Worm (Caenorhabditis elegans): ENCODE data around the gene arl-3.

The arl-3 gene

DNA sequence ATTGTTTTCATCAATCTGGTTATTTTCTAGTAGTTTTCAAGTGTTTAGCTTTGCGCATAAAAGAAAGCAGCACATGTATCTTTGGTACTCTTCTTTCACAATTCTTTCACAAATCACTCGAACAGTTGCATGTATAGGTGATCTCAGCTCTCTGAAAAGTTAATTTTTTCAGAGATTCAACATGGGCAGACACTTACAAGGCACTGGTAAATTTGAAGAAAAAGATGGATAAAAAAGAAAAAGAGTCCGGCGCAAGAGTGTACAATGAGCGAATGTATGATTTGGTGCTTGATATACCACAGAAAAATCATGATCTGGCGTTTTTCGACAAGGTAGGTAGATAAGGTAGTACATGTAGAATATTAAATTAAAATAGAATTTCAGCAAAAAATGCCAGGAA lies 11.9 kb downstream of the arl-3 start:
- no peak for TF ChIP-seq unc-62 (GFP tag; optimal IDR thresholded peaks at IDR 0.05)

DNA sequence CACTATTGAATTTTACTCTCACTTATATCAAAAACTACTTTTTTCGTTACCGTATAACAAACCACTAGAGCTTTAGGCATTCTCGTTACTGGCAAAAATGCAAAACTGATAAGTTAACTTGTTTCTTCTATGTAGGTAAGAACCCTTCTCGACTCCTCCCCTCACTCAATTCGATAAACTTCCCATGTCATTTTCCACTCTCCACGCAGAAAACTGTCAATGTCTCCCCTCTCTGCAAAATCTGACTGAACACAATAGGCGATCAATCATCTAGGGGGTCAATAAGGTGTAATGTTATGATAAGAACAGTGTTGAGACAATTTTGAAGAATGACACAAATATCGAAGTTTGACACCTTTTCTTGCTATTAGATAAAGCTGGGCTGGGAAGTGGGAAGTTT lies 12.5 kb downstream of the arl-3 start:
- TF ChIP-seq unc-62 (GFP tag; optimal IDR thresholded peaks at IDR 0.05), result no peak

DNA sequence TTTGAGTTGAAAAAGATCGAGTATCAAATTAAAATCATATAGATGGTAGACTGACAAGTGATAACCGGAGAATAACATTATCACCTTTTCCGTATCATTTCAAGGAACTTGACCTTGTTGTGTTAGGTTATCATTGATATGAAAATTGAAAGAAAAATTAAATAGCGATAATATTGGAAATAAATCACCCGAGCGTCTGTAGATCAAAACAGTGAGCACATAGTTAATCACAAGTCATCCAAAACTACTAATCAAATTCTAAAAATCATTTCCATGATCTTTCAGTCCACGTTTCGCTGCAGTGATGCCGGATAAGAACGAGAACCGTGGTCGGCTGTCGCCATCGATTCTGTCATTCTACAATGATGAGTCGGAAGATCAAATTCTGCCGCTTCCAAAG lies 13.5 kb downstream of the arl-3 start:
- TF ChIP-seq unc-62 (GFP tag; optimal IDR thresholded peaks at IDR 0.05), result no peak

DNA sequence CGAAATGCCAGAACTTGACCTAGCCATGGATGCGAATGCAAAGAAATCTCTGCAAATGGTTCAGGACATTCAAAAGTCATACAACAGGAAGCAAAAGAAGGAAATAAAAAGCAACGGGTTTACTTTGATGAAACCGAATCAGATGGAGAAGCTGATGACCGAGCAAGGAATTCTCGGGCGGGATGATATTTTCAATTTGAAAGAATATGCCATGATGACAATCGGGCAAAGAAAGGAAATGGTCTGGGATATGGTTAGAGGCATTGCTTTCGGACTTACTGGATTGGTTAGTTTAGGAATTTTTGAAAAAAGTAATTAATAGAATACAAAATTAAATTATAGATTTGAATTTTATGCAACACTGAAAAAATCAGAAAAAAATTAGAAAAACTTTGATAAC lies 14.5 kb downstream of the arl-3 start:
- no peak for TF ChIP-seq unc-62 (GFP tag; optimal IDR thresholded peaks at IDR 0.05)

DNA sequence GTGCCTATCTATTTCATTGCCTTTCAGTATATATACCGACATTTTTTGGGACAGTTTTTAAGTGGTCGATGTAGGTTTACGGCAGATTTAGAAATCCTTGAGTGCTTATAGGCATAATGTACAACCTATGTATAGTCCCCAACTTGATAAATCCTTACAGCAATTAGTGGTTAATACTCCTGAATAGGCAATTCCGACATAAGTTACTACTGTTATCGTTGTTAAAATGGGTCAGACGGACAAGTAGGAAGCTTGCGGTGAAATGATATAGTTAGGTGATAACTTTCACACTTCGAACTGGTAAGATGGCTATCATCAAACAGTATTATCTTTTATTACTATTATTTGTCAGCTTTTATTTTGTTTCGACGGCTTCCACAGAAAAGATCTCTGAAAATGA lies 16.5 kb downstream of the arl-3 start, which contains the start of gene mltn-10:
TSS of gene mltn-10 (plus strand) at position 301 of the 400 bp plus-strand sequence.
- TF ChIP-seq unc-62 (GFP tag; optimal IDR thresholded peaks at IDR 0.05), result no peak

DNA sequence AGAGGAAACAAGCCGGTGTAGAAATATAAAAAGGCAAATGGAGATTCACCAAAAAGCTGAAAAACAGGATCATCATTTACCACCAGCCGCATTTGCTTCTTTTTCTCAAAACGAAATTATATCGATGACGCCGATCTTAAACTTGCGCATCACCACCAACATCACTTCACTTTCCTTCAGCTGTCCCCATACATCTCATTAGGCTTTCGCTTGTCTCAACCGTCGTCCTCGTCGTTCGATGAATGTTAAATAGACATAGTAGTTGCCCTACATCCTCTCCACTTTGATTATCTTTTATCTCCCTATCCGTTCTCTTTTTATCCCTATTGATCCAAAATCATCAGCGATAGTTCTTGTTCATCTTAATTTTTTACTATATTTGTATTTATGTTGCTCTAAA lies 20.6 kb downstream of the arl-3 start:
- TF ChIP-seq unc-62 (GFP tag; optimal IDR thresholded peaks at IDR 0.05), result no peak

DNA sequence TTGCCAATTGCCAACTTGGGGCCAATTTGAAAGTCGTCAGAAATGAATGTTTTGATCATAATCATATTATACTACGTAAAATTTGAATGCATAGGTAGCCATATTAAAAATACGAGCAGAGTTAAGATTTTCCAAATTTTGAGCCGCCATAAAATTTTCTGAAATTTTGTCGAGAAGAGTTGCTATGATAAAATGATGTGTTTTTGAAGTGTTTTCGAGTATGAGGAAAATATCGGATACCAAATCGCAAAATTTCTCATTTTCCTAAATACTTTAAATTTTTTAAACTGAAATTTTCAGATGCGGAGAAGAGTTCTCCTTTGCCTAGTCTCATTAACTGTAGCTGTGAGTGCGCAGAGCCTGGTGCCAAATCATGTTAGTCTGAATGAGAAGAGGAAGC lies 21.1 kb downstream of the arl-3 start, which contains the start of gene tag-297:
TSS of gene tag-297 (plus strand) at position 301 of the 400 bp plus-strand sequence.
- no peak for TF ChIP-seq unc-62 (GFP tag; optimal IDR thresholded peaks at IDR 0.05)

DNA sequence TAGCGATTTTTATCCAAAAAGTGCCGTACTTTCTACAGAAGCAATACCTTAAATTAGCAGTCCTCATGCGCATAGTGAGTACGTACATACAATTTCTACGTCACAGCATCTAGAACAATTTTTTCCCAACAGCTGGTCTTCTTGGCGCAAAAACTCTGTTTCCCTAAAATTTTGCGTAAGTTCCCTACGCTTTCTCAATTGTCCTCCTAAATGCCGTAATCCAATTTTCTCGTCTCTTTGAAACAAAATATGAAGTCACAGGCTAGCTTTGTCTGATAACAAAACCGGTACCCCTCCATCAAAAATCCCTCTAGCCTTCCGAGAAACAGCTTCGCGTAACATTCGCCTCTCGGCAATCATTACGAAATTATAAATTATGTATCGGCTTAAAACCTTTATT lies 26.6 kb downstream of the arl-3 start, which contains the start of gene C38C6.3:
TSS of gene C38C6.3 (plus strand) at position 301 of the 400 bp plus-strand sequence.
- TF ChIP-seq unc-62 (GFP tag; optimal IDR thresholded peaks at IDR 0.05), result no peak

DNA sequence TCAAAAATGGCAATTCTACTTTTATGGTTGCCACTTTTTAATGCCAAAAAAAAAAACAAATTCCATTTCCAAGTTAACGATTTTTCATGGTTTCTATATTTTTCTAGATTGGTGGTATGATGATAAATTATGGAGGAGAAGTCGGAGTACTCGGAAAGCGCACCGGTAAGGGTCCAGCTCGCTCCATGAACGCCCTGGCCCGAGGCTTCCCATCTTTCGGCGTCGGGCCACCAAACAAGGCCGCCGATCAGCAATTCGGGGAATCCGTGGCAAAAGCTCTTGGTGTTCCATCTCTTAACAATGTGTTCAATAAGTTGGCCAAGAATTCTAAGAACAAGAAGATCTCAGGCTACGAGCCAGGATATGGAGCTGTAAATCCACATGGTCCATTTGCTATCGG lies 27.8 kb downstream of the arl-3 start:
- TF ChIP-seq unc-62 (GFP tag; optimal IDR thresholded peaks at IDR 0.05), result no peak

DNA sequence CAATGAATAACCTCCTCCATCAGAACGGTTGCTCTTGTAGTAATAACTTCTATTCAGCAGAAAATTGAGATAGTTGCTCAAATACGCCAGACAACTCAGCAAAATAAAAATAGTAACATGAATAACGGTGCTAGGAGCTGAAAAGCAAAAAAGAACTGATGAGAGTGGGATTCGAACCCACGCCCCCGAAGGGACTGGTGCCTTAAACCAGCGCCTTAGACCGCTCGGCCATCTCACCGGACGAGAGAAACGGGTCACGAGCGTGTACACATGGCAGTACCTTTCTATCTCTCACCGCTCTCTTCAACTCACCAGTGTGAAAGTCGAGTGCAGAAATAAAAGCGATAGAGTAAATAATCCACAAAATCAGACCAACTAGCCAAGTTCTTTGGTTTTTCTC lies 28.9 kb downstream of the arl-3 start:
- TF ChIP-seq unc-62 (GFP tag; optimal IDR thresholded peaks at IDR 0.05), result no peak

DNA sequence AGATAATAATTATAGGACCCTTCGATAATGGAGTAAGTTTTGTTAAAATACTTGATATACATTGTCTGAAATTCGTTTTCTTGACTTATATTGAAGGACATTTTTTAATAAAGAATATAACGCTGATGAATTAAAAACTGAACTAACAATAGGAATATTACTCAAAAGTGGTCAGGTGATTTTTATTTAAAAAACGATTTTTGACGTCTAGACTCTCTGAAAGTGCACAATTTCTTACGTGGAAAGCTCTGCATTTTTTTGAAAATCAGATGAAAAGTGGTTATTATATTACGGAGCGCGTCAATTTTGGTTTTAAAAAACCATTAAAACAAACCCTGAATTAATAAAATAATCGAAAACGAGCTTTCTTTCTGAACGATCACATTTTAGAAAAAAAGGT lies 30.5 kb downstream of the arl-3 start, which contains the start of gene sre-13:
TSS of gene sre-13 (minus strand) at position 101 of the 400 bp plus-strand sequence.
- TF ChIP-seq unc-62 (GFP tag; optimal IDR thresholded peaks at IDR 0.05), result no peak

DNA sequence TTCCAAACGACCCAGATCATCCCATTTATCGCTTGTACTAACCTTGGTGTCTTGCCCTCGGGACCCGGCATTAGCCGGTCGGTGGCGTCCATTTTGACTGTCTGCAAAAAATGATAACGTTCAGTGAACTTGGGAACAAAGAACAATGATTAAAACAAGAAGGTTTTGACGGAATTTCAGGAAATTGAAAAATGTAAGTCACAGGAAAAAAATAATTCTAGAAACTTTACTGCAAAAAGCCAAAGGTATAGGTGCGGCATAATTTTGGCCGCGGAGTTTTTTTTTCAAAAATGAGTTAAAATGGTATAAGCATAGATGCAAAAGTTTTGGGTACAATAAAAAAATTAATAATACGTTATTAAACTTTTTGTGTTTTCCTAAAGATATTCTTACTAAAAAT lies 37.7 kb downstream of the arl-3 start, which contains the start of gene atgp-2:
TSS of gene atgp-2 (minus strand) at position 101 of the 400 bp plus-strand sequence.
- no peak for TF ChIP-seq unc-62 (GFP tag; optimal IDR thresholded peaks at IDR 0.05)

DNA sequence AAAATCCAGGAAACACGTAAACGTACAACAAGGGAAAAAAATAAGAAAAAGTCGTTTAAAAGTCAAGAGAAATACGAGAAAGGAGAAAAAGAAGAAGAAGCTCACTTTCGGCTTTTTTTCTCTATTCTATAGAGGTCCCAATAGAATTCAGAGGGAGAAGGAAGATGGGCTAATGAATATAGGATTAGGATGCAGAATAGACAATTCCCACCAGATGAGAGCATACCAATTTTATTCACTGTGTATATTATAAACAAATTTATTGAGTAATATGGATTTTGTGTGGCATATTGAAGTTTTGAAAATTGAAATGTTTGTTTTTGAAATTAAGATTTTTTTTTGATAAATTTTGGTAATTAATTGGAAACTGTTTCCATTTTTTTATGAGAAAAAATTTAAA lies 38.2 kb downstream of the arl-3 start:
- no peak for TF ChIP-seq unc-62 (GFP tag; optimal IDR thresholded peaks at IDR 0.05)

DNA sequence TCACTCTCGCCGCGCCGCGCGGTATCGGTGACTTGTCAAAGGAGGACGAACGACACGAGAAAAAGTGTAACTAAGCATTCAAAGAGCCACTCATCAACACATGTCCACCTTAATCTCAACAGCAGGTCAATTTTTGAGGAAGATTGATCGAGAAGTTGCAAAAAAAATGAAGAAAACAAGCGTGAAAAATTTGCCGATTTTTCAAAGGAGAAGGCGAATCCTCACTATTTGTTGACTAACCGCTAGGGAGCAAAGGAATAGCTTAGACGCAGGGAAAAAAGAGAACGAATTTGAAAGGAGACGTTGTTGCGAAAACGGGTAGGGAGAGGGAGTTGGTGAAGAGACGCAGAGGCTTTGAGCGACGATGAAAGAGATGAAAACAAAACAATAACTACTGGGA lies 39.0 kb downstream of the arl-3 start:
- no peak for TF ChIP-seq unc-62 (GFP tag; optimal IDR thresholded peaks at IDR 0.05)

DNA sequence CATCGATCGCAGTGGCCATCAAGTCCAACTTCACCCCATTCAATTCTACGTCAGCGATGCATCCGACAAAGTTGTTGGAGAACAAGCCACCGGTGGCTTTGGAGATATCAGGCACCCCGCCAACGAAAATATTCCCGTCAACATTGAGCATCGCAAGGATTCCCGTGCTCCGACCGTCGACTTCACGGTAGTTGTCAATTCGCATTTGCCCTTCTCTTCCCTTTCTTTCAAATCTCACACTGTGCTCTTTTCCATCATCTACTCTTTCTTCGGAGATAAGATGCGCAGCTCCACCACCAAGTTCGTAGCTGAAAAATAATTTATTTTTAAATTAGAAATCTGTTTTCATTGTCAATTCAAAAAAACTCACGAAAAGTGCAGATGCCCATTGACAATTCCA lies 41.3 kb downstream of the arl-3 start:
- TF ChIP-seq unc-62 (GFP tag; optimal IDR thresholded peaks at IDR 0.05), result no peak

All from whole organism, dauer.